Fruit fly (Drosophila melanogaster): Measurements from ENCODE around the gene Hmx.

The Hmx gene

dm6 chr3R:17539789-17540496 is 18.8 kb upstream of the Hmx start, which contains the start of gene SF1 (continued):
- TF ChIP-seq CG15601 (tag; optimal IDR thresholded peaks at IDR 0.05) = no peak
- TF ChIP-seq CG12659 (GFP tag; optimal IDR thresholded peaks at IDR 0.05) = peak; percentile 45
- TF ChIP-seq ssp (GFP tag; IDR thresholded peaks at IDR 0.05) = no peak
- TF ChIP-seq Rx (GFP tag; IDR thresholded peaks at IDR 0.05) = no peak
- no peak for TF ChIP-seq her (GFP tag; optimal IDR thresholded peaks at IDR 0.05)
- 0 out of 3 replicates have a peak, but pooled peaks have one; percentile 31 for TF ChIP-seq CG11456 (GFP tag; IDR thresholded peaks at IDR 0.05)
- peak; percentile 53 for TF ChIP-seq Hr3 (GFP tag; optimal IDR thresholded peaks at IDR 0.05)
- TF ChIP-seq GATAe (GFP tag; conservative IDR thresholded peaks at IDR 0.05) = no peak
- no peak for TF ChIP-seq pnt (GFP tag; optimal IDR thresholded peaks at IDR 0.05)
- no peak for TF ChIP-seq sna (GFP tag; IDR thresholded peaks at IDR 0.05; ENCODE audit: partially characterized antibody)
- peak; percentile 19 for TF ChIP-seq Nf-YC (tag; optimal IDR thresholded peaks at IDR 0.05)
- TF ChIP-seq fd3F (GFP tag; optimal IDR thresholded peaks at IDR 0.05) = no peak
- peak; percentile 55 for TF ChIP-seq slbo (GFP tag; IDR thresholded peaks at IDR 0.05)
- TF ChIP-seq bab2 (GFP tag; optimal IDR thresholded peaks at IDR 0.05) = peak; percentile 12
- TF ChIP-seq CG32767 (GFP tag; IDR thresholded peaks at IDR 0.05) = no peak
- TF ChIP-seq Sin3A (optimal IDR thresholded peaks at IDR 0.05) = no peak
- peak; percentile 85 for TF ChIP-seq dm (GFP tag; optimal IDR thresholded peaks at IDR 0.05)
- no peak for TF ChIP-seq Eip74EF (GFP tag; optimal IDR thresholded peaks at IDR 0.05)
- no peak for TF ChIP-seq CG10565 (GFP tag; optimal IDR thresholded peaks at IDR 0.05)
- no peak for TF ChIP-seq CG10979 (tag; optimal IDR thresholded peaks at IDR 0.05)
- no peak for TF ChIP-seq CG5953 (GFP tag; IDR thresholded peaks at IDR 0.05)
- TF ChIP-seq ap (GFP tag; IDR thresholded peaks at IDR 0.05) = no peak
- TF ChIP-seq sug (tag; optimal IDR thresholded peaks at IDR 0.05) = peak; percentile 34
- no peak for TF ChIP-seq repo (GFP tag; optimal IDR thresholded peaks at IDR 0.05)
- TF ChIP-seq CG31441 (GFP tag; IDR thresholded peaks at IDR 0.05) = peak; percentile 74; the same call in 1 of the 2 replicates
- no peak for TF ChIP-seq Optix (GFP tag; IDR thresholded peaks at IDR 0.05)
- TF ChIP-seq CG9797 (GFP tag; optimal IDR thresholded peaks at IDR 0.05) = peak; percentile 27
- TF ChIP-seq kay (GFP tag; optimal IDR thresholded peaks at IDR 0.05) = peak; percentile 35
- no peak for TF ChIP-seq CG12071 (GFP tag; optimal IDR thresholded peaks at IDR 0.05)
- TF ChIP-seq chif (GFP tag; optimal IDR thresholded peaks at IDR 0.05) = peak; percentile 22 to 45
- TF ChIP-seq Adf1 (GFP tag; IDR thresholded peaks at IDR 0.05) = no peak
- no peak for TF ChIP-seq insv (GFP tag; optimal IDR thresholded peaks at IDR 0.05)
- no peak for TF ChIP-seq abd-A (tag; optimal IDR thresholded peaks at IDR 0.05)
- TF ChIP-seq CG11723 (GFP tag; optimal IDR thresholded peaks at IDR 0.05) = no peak
- TF ChIP-seq salm (tag; optimal IDR thresholded peaks at IDR 0.05) = no peak
- TF ChIP-seq CG15073 (GFP tag; optimal IDR thresholded peaks at IDR 0.05) = no peak
- peak; percentile 30 for TF ChIP-seq Hsf (GFP tag; optimal IDR thresholded peaks at IDR 0.05)
- TF ChIP-seq corto (GFP tag; optimal IDR thresholded peaks at IDR 0.05) = no peak
- no peak for TF ChIP-seq Atf6 (GFP tag; IDR thresholded peaks at IDR 0.05)
- TF ChIP-seq gem (tag; optimal IDR thresholded peaks at IDR 0.05) = no peak
- 0 out of 3 replicates have a peak, but pooled peaks have one; percentile 9 for TF ChIP-seq Aef1 (GFP tag; IDR thresholded peaks at IDR 0.05)
- no peak for TF ChIP-seq ham (GFP tag; IDR thresholded peaks at IDR 0.05)
- no peak for TF ChIP-seq amos (GFP tag; IDR thresholded peaks at IDR 0.05; ENCODE audit: partially characterized antibody)
- peak; percentile 1 to 50 for TF ChIP-seq Pdp1 (GFP tag; optimal IDR thresholded peaks at IDR 0.05)
- peak; percentile 70 for TF ChIP-seq cwo (GFP tag; optimal IDR thresholded peaks at IDR 0.05)
- TF ChIP-seq sisA (GFP tag; IDR thresholded peaks at IDR 0.05) = peak; percentile 27; the same call in 1 of the 2 replicates
- TF ChIP-seq CG31365 (tag; optimal IDR thresholded peaks at IDR 0.05) = no peak
- TF ChIP-seq prd (optimal IDR thresholded peaks at IDR 0.05) = no peak
- no peak for TF ChIP-seq prd (GFP tag; IDR thresholded peaks at IDR 0.05)
- TF ChIP-seq CkIIα-i1 (GFP tag; IDR thresholded peaks at IDR 0.05) = no peak
- no peak for TF ChIP-seq C15 (GFP tag; IDR thresholded peaks at IDR 0.05)
